Fruit fly (Drosophila melanogaster) S2 (cell line): ENCODE results near the gene Prestin.

Experiments used
- CG8478 ChIP-seq: fragments of >200 bp; optimal IDR thresholded peaks from 2 replicates; lab custom pipeline; 2018
- CTCF ChIP-seq, 2 experiments: fragments of >200 bp; optimal IDR thresholded peaks; 2 replicates each; lab custom pipeline; 2018

Gene Prestin

DNA sequence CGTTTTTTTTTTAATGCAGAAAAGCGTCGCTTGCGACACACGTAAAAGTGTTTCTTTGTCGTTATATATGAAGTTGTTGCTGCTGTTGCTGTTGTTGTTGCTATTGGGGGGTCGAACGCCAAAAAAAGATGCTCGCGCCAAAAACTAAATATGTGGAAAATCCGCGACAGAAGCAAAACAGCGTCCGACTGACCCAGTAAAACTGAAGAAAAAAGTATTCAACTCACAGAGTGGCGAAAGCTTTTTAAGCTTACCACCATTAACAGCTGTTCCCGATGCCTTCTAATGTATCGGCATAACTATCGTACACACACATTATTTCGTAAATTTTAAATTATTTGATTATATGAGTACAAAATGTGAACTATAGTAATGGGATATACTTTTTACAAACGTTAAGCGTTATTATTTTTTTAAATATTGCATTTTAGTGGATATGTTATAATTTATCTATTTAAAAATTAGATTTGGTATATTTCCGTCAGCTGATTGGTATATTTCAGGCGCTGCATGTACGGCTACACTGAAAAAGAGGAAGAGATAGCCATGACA, at the start of gene Prestin, which contains the start of gene Wdr92:
Gene Prestin, minus strand, starts transcription at position 204 of the 552 bp plus-strand sequence.
Gene Wdr92, plus strand, starts transcription at position 535 of the 552 bp plus-strand sequence.
- TF ChIP-seq CG8478 (lab: Kevin White, UChicago) (no peak), CTCF (optimal IDR thresholded peaks at IDR 0.05; lab: Kevin White, UChicago) (no peak)

DNA sequence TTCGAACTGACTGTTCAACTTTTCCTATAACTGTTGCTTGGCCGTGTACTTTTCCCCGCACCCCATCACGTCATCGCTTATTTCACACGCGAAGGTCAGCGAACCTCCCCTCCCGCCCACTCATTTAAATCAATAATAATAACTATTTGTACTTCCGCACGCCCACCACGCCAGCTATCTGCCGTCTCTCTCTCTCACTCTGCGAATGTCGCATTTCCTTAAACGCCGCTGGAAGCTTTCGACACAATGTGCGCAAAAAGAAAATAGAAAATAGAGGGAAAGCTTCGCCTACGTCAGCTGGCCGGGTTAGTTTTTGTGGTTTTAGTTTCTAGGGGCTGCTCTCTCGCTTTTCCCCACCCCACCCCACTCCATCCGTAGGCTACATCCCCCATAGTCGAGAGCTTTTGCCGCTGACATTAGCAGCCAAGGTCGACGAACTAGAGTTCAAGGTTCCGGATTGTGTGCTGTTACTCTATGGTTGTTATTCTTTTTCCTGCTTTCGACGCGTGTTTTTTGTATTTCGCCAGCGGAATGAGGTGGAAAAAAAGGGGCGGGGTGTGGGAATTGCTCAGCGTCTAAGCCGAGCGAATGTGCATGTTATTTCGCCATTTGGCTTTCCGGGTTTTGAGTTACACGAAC, 48.9 kb upstream of the Prestin start:
- no peak for TF ChIP-seq CTCF (optimal IDR thresholded peaks at IDR 0.05; lab: Kevin White, UChicago)
- TF ChIP-seq CG8478 (lab: Kevin White, UChicago) = no peak

DNA sequence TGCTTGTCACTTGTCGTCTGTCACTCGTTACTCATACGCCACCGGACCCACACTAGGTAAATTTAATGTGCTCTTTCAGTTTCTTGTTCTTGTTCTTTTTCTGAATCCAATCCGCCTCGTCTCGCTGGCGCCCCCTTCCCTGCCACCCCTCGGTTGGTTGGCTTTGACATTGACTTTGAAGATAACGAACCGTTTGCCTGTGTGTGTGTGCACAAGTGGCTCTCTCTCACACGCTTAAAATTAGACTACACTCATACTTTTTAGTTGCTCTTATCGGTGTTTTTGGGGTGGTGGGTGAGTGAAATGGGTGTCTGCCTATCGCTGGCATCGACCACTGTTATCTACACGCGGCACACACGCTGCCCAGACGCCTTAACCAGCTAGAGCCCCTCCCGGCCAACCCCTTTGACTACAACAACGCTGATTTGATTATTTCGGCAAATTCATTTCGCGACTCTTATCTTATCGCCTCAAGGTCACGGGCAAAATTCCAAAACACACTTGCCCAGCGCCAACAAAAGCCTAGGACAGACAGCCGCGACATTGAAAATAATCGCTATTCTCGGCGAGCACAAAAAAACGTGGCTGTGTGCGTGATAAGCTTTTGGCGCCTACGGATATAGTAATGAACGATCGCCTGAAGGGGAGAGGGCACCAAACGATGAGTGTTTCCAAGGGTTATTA, 42.7 kb upstream of the Prestin start:
- no peak for TF ChIP-seq CG8478 (lab: Kevin White, UChicago)
- TF ChIP-seq CTCF (optimal IDR thresholded peaks at IDR 0.05; lab: Kevin White, UChicago) = no peak

DNA sequence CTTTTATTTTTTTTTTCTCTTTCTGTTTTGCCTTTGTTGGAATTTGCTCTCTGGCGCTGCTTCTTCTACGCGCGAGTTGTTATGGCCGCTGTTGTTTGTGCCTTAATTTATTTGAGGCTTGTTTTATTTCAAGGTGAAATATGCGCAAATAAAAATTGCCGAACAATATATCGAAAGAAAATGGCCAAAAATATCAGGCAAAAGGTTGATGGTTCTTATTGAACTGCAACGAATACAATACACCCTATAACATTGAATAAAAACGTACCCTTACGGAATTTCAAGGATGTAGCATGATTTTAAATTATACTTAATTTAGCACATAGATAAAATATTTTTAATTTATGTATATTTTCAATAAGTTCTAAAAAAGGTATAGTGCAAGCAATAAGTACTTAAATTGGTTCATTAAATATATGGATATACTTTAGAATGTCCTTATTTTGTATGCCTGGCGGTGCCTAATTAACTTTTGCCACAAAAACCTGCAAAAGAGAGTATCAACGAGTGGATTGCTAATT, 42.0 kb upstream of the Prestin start:
- TF ChIP-seq CTCF (optimal IDR thresholded peaks at IDR 0.05; lab: Kevin White, UChicago) = no peak

DNA sequence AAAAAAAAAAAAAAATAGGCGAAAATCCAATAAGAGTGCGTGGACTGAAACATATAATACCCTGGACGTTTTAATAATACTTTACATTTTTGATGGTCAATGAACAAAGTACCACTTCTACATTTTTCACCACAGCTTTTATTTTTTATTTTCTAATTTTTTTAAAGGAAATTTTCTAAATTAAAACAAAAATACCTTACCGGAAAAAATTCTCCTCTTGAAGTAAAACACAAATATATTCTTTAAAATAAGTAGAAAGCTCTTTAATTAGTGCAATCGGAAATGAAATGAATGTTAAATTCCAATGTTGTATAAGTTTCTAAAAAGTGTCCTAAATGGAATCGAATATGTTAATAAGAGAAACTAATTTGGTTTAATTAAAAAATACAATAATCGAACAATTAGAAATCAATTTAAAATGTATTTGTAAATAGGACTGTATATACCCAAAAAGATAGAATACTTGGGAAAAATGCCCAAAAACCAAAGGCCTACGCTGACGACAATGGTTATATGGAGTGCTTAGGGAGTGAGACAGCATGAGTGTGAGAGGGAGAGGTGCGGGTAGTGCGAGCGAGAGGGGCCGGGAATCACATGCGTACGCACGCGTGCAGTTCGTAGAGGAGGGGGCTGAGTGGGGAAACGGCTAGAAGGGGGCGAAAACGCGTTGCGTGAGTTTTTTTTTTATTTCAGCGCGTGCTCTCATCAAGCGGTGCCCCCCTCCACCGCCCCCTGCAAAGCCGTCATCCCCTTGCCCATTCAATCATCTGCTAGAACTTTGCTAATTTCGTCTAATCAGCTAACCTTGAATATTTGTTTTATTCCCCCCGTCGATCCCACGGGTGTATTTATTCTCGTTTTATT, 41.3 kb upstream of the Prestin start:
- TF ChIP-seq CG8478 (lab: Kevin White, UChicago) (no peak), CTCF (optimal IDR thresholded peaks at IDR 0.05; lab: Kevin White, UChicago) (no peak)

DNA sequence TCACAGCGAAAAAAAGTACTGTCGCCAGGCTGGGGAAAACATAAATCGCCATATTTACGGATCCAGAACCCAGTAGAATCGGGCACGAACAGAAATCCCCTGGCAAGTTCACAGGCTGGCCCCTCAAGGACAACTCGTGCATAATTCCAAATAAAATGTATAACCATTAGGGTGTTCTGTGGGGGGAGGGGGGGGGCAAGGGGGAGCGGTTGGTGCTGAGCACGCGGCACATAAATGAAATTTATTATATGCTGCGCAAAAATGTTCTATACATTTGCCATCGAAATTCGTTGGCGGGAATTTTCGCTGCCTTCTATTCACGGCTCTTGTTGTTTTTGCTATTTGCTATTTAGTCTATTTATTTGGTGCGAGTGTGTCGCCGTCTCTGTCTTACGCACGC, 40.6 kb upstream of the Prestin start:
- TF ChIP-seq CTCF (optimal IDR thresholded peaks at IDR 0.05; lab: Kevin White, UChicago) (no peak), CG8478 (lab: Kevin White, UChicago) (no peak)

DNA sequence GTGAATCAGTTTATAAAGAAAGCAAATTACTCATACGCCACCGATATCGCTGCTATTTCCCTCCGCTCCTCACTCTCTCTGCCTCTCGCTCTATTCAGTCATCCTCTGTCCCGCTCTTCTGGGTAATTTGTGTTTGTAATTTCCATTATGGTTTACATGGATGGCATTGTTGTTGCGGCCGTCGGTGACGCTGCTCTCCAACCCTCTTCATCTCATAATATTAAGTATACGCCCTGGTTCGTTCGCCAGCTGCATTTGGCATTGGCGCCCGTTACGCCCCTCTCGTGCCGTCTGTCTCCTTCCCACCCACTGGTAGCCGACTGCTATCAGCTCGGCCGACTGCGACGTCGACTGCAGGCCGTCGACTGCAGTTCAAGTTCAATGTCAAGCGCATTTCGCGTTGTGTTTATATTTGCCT, 39.7 kb upstream of the Prestin start:
- TF ChIP-seq CTCF (optimal IDR thresholded peaks at IDR 0.05; lab: Kevin White, UChicago) (no peak), CG8478 (lab: Kevin White, UChicago) (no peak)

DNA sequence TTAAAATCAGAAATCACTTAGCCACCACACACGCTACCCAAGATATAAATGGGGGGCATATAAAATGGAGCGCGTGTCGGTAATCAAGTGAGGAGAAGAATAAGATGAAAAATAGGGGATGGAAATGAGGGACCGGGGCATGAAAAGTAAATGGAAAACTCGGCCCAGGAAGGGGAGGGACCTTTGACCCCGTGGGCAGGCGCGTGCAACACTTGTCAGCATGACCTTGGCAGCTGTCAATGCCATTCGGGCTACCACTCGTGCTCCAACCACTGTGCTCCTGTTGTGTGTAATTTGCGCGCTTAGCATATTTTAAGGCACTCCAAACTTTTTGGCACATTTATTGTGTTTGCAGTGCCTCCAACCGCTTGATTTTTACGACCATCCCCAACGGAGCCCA, 38.8 kb upstream of the Prestin start:
- TF ChIP-seq CG8478 (lab: Kevin White, UChicago) (no peak), CTCF (optimal IDR thresholded peaks at IDR 0.05; lab: Kevin White, UChicago) (no peak)

DNA sequence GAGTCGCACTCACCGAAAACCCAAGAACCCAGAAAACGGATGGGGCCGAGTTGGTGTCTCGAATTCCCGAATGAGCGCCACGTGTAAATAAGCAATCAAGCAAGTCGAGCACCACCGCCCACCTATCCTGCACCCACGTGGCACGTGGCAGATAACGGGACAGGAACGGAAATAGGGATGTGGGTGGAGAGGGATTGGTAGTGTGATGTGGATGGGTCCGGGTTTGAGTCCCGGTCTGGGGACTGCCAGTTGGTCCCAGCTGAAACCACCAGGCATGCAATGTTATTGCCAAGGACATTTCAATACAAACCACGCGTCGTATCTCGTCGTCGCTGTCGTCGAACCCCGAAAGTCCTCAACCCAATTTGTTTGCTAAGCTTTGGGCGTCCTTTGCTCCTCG, 37.8 kb upstream of the Prestin start:
- TF ChIP-seq CG8478 (lab: Kevin White, UChicago) = no peak
- no peak for TF ChIP-seq CTCF (optimal IDR thresholded peaks at IDR 0.05; lab: Kevin White, UChicago)

DNA sequence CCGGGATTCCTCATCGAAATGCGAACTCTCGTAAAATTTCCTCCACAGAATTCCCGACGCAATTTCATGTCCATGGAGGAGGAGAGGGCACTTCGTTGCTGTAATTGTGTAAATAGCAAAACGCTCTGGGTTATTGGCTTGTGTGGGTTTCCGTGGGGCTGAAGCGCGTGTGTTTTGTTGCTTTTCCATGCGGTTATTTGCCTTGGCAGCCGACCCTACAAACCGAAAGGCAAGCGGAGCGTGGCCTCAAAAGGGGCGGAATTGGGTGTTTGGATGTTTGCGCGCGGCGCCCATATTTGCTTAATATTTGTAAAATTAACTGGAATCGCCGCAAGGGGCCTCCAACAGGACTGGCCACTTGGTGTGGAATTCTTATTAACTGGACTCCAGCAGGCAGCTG, 37.0 kb upstream of the Prestin start:
- TF ChIP-seq CG8478 (lab: Kevin White, UChicago) (no peak), CTCF (optimal IDR thresholded peaks at IDR 0.05; lab: Kevin White, UChicago) (no peak)

DNA sequence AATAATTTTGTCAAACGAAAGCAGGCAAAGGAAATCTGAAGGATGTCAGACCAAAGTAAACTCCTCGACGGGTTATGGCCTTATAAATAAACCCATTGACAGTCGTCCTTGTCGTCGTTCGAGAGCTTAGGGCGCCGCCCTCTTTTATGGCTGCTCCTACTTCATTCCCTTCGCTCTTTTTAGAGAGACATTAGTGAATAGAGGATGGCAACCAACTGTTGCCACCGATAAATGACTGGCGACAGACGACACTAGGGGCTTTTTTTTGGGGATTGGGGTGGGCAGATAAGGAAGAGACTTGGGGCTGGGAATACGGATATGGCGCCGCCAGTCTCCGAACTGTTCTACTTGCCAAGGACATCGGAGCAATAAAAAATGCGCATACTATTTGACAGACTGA, 34.8 kb upstream of the Prestin start:
- no peak for TF ChIP-seq CG8478 (lab: Kevin White, UChicago)
- TF ChIP-seq CTCF (optimal IDR thresholded peaks at IDR 0.05; lab: Kevin White, UChicago) = no peak

DNA sequence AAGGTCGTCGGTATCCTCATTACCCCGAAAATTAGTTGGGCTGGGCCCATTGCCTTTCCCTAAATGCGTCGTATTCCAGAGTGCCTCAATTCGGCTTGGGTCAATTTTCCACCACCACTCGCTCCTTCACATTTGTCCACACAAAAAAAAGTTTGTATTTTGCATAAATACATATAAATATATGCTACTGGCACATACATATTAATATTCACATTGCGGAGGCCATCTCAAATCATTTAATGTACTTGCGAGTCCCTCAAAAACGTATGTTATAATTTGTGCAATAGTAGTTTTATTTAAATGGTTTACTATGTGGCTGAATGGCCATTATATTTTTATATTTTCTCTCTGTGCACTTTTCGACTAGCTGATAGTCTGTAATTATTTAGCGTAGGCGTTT, 34.0 kb upstream of the Prestin start:
- TF ChIP-seq CG8478 (lab: Kevin White, UChicago) = no peak
- TF ChIP-seq CTCF (optimal IDR thresholded peaks at IDR 0.05; lab: Kevin White, UChicago) = no peak

DNA sequence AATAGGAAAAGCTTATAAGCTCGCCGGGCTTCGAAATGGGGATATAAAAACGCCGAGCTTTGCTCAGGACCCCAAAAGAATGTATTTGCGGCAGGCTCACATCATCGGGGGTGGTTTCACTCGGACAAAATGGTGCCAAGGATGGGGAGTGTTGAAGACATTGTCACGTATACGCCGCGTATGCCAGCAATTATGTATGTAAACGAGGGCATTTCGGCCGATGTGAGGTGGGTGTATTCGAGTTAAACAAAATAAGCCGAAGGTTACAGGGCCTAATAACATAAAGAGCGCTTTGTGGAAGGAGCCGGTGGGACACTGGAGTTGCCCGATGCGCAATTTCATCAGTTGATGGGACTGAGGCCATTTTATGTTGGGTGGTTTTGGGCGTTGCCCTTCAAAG, 33.4 kb upstream of the Prestin start:
- TF ChIP-seq CTCF (optimal IDR thresholded peaks at IDR 0.05; lab: Kevin White, UChicago) (no peak), CG8478 (lab: Kevin White, UChicago) (no peak)

DNA sequence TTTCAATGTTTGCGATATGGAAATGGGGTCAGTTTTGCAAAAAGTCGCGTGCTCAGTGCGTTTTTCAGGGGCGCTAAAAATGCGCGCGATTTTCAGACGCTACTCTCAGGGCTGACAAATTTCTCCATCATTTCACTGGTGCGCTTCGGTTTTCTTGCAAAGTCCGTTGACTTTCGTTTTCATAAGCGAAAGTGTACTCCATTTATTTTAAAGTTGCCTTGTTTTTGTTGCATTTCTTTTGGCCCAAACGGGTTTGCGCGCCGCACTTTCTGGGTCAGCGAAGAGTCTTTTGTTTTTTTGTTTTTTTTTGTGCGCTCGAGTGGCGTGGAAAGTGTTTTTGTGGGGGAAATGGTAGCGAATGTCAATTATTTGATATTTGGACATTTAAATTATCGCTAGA, 32.0 kb upstream of the Prestin start:
- TF ChIP-seq CG8478 (lab: Kevin White, UChicago) (no peak), CTCF (optimal IDR thresholded peaks at IDR 0.05; lab: Kevin White, UChicago) (no peak)
